Fruit fly (Drosophila melanogaster): ENCODE measurements around the gene Rsph3.

DNA sequence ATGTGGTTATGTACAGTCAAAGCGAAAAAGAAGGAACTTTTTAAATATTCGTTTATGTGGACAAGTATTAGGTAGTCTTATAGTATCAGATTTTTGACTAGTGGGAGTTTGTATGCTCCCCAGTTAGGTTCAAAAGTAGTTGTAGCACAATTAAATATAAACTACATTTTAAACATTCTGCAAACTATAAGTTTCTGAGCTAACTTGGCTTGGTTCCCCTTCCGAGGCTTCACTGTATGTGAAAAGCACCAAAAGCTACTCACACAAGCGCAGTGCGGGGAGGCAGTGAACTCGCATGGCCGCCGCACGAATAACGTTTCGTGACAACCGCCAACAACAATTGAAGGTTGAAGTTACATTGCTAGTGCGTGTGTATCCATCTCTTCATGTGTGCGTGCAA lies 14.6 kb upstream of the Rsph3 start:
- TF ChIP-seq EcR (GFP tag; optimal IDR thresholded peaks at IDR 0.05) = no peak
- TF ChIP-seq pan (optimal IDR thresholded peaks at IDR 0.05) = no peak
- no peak for TF ChIP-seq usp (GFP tag; optimal IDR thresholded peaks at IDR 0.05)
- no peak for TF ChIP-seq Dll (optimal IDR thresholded peaks at IDR 0.05)

All from whole organism.